Worm (Caenorhabditis elegans): Measurements from ENCODE around the gene clec-158.
A peak's percentile ranks its signal among the peaks of the same experiment; 100 is the strongest.

clec-158 gene

DNA sequence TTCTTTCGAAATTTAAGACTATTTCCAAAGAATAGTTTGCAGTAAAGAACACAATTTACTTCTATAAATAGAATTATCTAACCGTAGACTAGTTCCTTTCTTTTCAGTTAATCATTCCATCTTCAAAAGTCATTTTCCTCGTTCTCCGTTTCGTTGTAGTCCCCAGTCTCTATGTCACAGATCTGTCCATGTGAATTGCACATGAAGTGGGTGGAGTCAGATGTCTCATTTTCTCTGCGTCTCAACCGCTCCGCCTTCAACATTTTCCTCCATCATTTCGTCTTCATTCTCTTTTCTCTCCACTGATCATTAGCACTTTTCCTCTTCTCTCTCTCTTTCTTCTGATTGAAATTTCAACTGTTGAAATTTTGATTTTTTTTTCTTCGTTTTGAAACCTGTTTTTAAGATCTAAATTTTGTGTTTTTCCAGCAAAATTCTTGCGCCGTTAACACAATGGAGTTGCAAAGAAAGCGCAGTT is 38.2 kb upstream of the clec-158 start, which contains the start of gene T07E3.4 (continued):
- TF ChIP-seq swsn-7 (tag; optimal IDR thresholded peaks at IDR 0.05) (peak; percentile 82), lin-13 (GFP tag; optimal IDR thresholded peaks at IDR 0.05) (peak; percentile 51), nhr-12 (tag; optimal IDR thresholded peaks at IDR 0.05) (no peak), snpc-4 (tag; optimal IDR thresholded peaks at IDR 0.05) (peak; percentile 23), efl-3 (GFP tag; optimal IDR thresholded peaks at IDR 0.05) (no peak), nhr-71 (tag; optimal IDR thresholded peaks at IDR 0.05) (peak; percentile 97), xbp-1 (tag; optimal IDR thresholded peaks at IDR 0.05) (peak; percentile 73), nhr-77 (tag; optimal IDR thresholded peaks at IDR 0.05) (peak; percentile 43), egl-13 (tag; optimal IDR thresholded peaks at IDR 0.05) (no peak), nhr-20 (tag; optimal IDR thresholded peaks at IDR 0.05) (peak; percentile 96), lin-14 (GFP tag; optimal IDR thresholded peaks at IDR 0.05) (peak; percentile 95)

DNA sequence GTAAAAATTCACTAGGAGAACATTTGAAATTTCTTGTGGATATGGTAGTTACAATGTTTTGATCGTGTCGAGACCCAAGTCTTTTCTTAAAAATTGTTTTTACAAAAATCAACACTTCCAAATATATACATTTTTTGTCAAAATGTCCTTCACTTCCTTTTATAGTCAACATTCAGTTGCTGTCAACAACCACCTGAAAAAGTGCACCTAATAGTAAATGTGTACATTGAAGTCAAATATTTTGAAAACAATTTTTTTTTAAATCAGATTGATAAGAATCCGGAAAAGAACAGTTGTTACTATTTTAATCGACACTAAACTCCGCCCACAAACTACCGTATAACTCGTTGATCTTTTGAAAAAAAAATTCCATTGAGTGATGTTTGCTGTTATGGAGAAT is 36.3 kb upstream of the clec-158 start:
- no peak for TF ChIP-seq C04F5.9 (tag; optimal IDR thresholded peaks at IDR 0.05)

DNA sequence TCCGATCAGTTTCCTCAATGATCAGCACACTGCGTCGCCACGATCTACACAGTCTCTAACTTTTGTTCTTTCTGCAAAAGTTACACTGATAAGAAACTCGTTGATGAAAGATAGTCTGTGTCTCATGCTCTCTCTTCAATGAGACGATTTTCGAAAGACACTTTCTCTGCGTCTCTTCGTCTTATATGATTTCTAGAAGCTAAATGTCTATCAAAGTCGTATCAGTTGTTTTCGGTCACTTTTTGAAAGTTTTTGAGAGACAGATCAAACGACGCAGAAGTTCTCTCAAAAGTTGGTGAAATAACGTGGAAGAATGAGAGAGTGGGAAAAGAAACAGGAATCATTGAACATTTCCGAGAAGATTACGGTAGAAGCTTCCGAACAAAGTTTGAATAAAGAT is 35.8 kb upstream of the clec-158 start:
- TF ChIP-seq lir-3 (tag; optimal IDR thresholded peaks at IDR 0.05; ENCODE audit: poor library complexity) (peak; percentile 55), nhr-237 (tag; optimal IDR thresholded peaks at IDR 0.05) (no peak), F16B12.6 (tag; optimal IDR thresholded peaks at IDR 0.05) (no peak), skn-1 (tag; optimal IDR thresholded peaks at IDR 0.05) (peak; percentile 29), nhr-47 (tag; optimal IDR thresholded peaks at IDR 0.05) (peak; percentile 58), ceh-63 (GFP tag; optimal IDR thresholded peaks at IDR 0.05) (no peak), nhr-90 (tag; optimal IDR thresholded peaks at IDR 0.05; ENCODE audit: poor library complexity) (peak; percentile 53), ztf-11 (tag; optimal IDR thresholded peaks at IDR 0.05) (no peak), aly-2 (tag; optimal IDR thresholded peaks at IDR 0.05) (peak; percentile 70), nhr-77 (tag; optimal IDR thresholded peaks at IDR 0.05) (peak; percentile 49), swsn-7 (tag; optimal IDR thresholded peaks at IDR 0.05) (peak; percentile 50), fkh-10 (GFP tag; optimal IDR thresholded peaks at IDR 0.05) (no peak), elt-3 (tag; optimal IDR thresholded peaks at IDR 0.05) (peak in 5 of 6 experiments; percentile 83 to 95 (median 91)), mdl-1 (tag; optimal IDR thresholded peaks at IDR 0.05) (peak in 1 of 2 experiments; percentile 49), lsy-2 (tag; optimal IDR thresholded peaks at IDR 0.05) (peak; percentile 74 to 91), lin-13 (GFP tag; optimal IDR thresholded peaks at IDR 0.05) (peak; percentile 18), isw-1 (GFP tag; IDR thresholded peaks at IDR 0.05) (no peak), nhr-84 (tag; optimal IDR thresholded peaks at IDR 0.05) (no peak), C16A3.4 (tag; optimal IDR thresholded peaks at IDR 0.05) (no peak), vab-15 (tag; optimal IDR thresholded peaks at IDR 0.05) (no peak), ets-5 (GFP tag; IDR thresholded peaks at IDR 0.05) (no peak), C34B4.2 (tag; optimal IDR thresholded peaks at IDR 0.05) (no peak), nhr-11 (tag; optimal IDR thresholded peaks at IDR 0.05) (peak; percentile 4), dpl-1 (GFP tag; optimal IDR thresholded peaks at IDR 0.05) (peak in 2 of 3 experiments; percentile 24 to 63), ces-1 (GFP tag; optimal IDR thresholded peaks at IDR 0.05) (no peak), nhr-12 (tag; optimal IDR thresholded peaks at IDR 0.05) (no peak), snpc-4 (tag; optimal IDR thresholded peaks at IDR 0.05) (no peak), hlh-4 (tag; optimal IDR thresholded peaks at IDR 0.05) (no peak), lin-39 (tag; optimal IDR thresholded peaks at IDR 0.05) (peak; percentile 63), nhr-19 (GFP tag; conservative IDR thresholded peaks at IDR 0.05) (peak; percentile 85), elt-2 (tag; optimal IDR thresholded peaks at IDR 0.05) (peak; percentile 69), nhr-85 (tag) (peak; percentile 87), sox-4 (tag; optimal IDR thresholded peaks at IDR 0.05) (no peak), ceh-8 (GFP tag; optimal IDR thresholded peaks at IDR 0.05) (no peak), hpl-2 (GFP tag; optimal IDR thresholded peaks at IDR 0.05) (peak; percentile 28), nhr-76 (tag; optimal IDR thresholded peaks at IDR 0.05) (no peak), unc-30 (tag; optimal IDR thresholded peaks at IDR 0.05) (no peak), nhr-71 (tag; optimal IDR thresholded peaks at IDR 0.05) (peak; percentile 93), sptf-1 (tag; optimal IDR thresholded peaks at IDR 0.05) (no peak), ztf-4 (tag; optimal IDR thresholded peaks at IDR 0.05) (peak; percentile 51), mab-9 (GFP tag; IDR thresholded peaks at IDR 0.05) (no peak), tlp-1 (tag; optimal IDR thresholded peaks at IDR 0.05) (no peak), jun-1 (tag; optimal IDR thresholded peaks at IDR 0.05) (no peak)
